Worm (Caenorhabditis elegans) whole organism, L2 larva: Measurements from ENCODE around the gene Y54B9A.1.
A peak's percentile ranks its signal among the peaks of the same experiment; 100 is the strongest.

Source experiments
- C34F6.9 ChIP-seq: fragments of 150-350 bp; optimal IDR thresholded peaks from 2 replicates; lab custom pipeline; 2014; ENCODE audit warnings: missing biosample characterization, missing genetic modification characterization
- R02D3.7 ChIP-seq: fragments of 150-350 bp; optimal IDR thresholded peaks from 2 replicates; lab custom pipeline; 2014; ENCODE audit warnings: missing biosample characterization, missing genetic modification characterization
- ZK546.5 ChIP-seq: sonication (generic microtip); optimal IDR thresholded peaks from 2 replicates; lab custom pipeline; 2017; ENCODE audit warnings: missing biosample characterization, missing genetic modification characterization
- alr-1 ChIP-seq: fragments of 150-350 bp; optimal IDR thresholded peaks from 2 replicates; lab custom pipeline; 2014; ENCODE audit warnings: missing biosample characterization, missing genetic modification characterization
- aly-2 ChIP-seq: fragments of 150-350 bp; optimal IDR thresholded peaks from 2 replicates; lab custom pipeline; 2014; ENCODE audit warnings: missing biosample characterization, missing genetic modification characterization
- ama-1 ChIP-seq: fragments of 150-350 bp; optimal IDR thresholded peaks from 2 replicates; lab custom pipeline; 2018; ENCODE audit warnings: inconsistent platforms
- blmp-1 ChIP-seq: sonication (generic microtip); optimal IDR thresholded peaks from 2 replicates; lab custom pipeline; 2017; ENCODE audit warnings: missing genetic modification characterization, mild to moderate bottlenecking, missing compliant biosample characterization, antibody characterized with exemption, moderate library complexity; ENCODE audit not compliant: insufficient read depth
- ceh-16 ChIP-seq: fragments of 150-350 bp; optimal IDR thresholded peaks from 2 replicates; lab custom pipeline; 2014; ENCODE audit warnings: missing biosample characterization, missing genetic modification characterization
- ceh-82 ChIP-seq: fragments of 150-350 bp; optimal IDR thresholded peaks from 2 replicates; lab custom pipeline; 2014; ENCODE audit warnings: missing biosample characterization, missing genetic modification characterization
- crh-2 ChIP-seq: sonication (generic microtip); optimal IDR thresholded peaks from 2 replicates; lab custom pipeline; 2017; ENCODE audit warnings: missing biosample characterization, missing genetic modification characterization
- dmd-4 ChIP-seq: sonication (generic microtip); optimal IDR thresholded peaks from 2 replicates; lab custom pipeline; 2017; ENCODE audit warnings: missing biosample characterization, missing genetic modification characterization
- egl-27 ChIP-seq: sonication (generic microtip); optimal IDR thresholded peaks from 3 replicates; lab custom pipeline; 2017; ENCODE audit warnings: missing biosample characterization, missing genetic modification reagents, missing genetic modification characterization
- elt-3 ChIP-seq: sonication (generic microtip); optimal IDR thresholded peaks from 2 replicates; lab custom pipeline; 2017; ENCODE audit warnings: missing biosample characterization, missing genetic modification characterization
- fos-1 ChIP-seq: fragments of 150-350 bp; optimal IDR thresholded peaks from 2 replicates; lab custom pipeline; 2014; ENCODE audit warnings: missing biosample characterization, missing genetic modification characterization
- gmeb-1 ChIP-seq: fragments of 150-350 bp; optimal IDR thresholded peaks from 2 replicates; lab custom pipeline; 2014; ENCODE audit warnings: missing biosample characterization, missing genetic modification characterization
- lin-11 ChIP-seq: fragments of 150-350 bp; sonication (generic microtip); optimal IDR thresholded peaks from 2 replicates; lab custom pipeline; 2014; ENCODE audit warnings: missing biosample characterization, missing genetic modification characterization, inconsistent platforms, mixed read lengths
- lin-13 ChIP-seq: fragments of 150-350 bp; optimal IDR thresholded peaks from 2 replicates; lab custom pipeline; 2014; ENCODE audit warnings: missing biosample characterization, missing genetic modification reagents, missing genetic modification characterization
- lin-39 ChIP-seq: fragments of 150-350 bp; optimal IDR thresholded peaks from 2 replicates; lab custom pipeline; 2014; ENCODE audit warnings: missing biosample characterization, missing genetic modification reagents, missing genetic modification characterization
- lsy-2 ChIP-seq, 2 experiments: fragments of 150-350 bp in 1 of 2; sonication (generic microtip) in 1 of 2; optimal IDR thresholded peaks; 2 replicates each; lab custom pipeline; 2014 to 2017; ENCODE audit warnings: missing biosample characterization in 2 of 2, missing genetic modification characterization in 2 of 2
- mab-5 ChIP-seq: fragments of 150-350 bp; optimal IDR thresholded peaks from 2 replicates; lab custom pipeline; 2014; ENCODE audit warnings: missing biosample characterization, missing genetic modification characterization
- mbf-1 ChIP-seq: sonication (generic microtip); optimal IDR thresholded peaks from 2 replicates; lab custom pipeline; 2017; ENCODE audit warnings: missing biosample characterization, missing genetic modification characterization
- mdl-1 ChIP-seq, 2 experiments: fragments of 150-350 bp in 1 of 2; sonication (generic microtip) in 1 of 2; optimal IDR thresholded peaks; 2 replicates each; lab custom pipeline; 2017; ENCODE audit warnings: missing biosample characterization in 2 of 2, missing genetic modification characterization in 2 of 2
- nhr-10 ChIP-seq: sonication (generic microtip); optimal IDR thresholded peaks from 2 replicates; lab custom pipeline; 2017; ENCODE audit warnings: missing biosample characterization, missing genetic modification characterization
- nhr-11 ChIP-seq: fragments of 150-350 bp; optimal IDR thresholded peaks from 2 replicates; lab custom pipeline; 2014; ENCODE audit warnings: missing biosample characterization, missing genetic modification characterization
- nhr-12 ChIP-seq: fragments of 150-350 bp; optimal IDR thresholded peaks from 2 replicates; lab custom pipeline; 2014; ENCODE audit warnings: missing biosample characterization, missing genetic modification characterization
- nhr-21 ChIP-seq: fragments of 150-350 bp; optimal IDR thresholded peaks from 2 replicates; lab custom pipeline; 2014; ENCODE audit warnings: missing biosample characterization, missing genetic modification characterization
- nhr-6 ChIP-seq: fragments of 150-350 bp; optimal IDR thresholded peaks from 2 replicates; lab custom pipeline; 2014; ENCODE audit warnings: missing biosample characterization, missing genetic modification characterization
- nhr-77 ChIP-seq: fragments of 150-350 bp; optimal IDR thresholded peaks from 2 replicates; lab custom pipeline; 2014; ENCODE audit warnings: missing biosample characterization, missing genetic modification characterization
- sem-4 ChIP-seq: fragments of 150-350 bp; optimal IDR thresholded peaks from 2 replicates; lab custom pipeline; 2014; ENCODE audit warnings: missing biosample characterization, missing genetic modification reagents, missing genetic modification characterization
- skn-1 ChIP-seq: sonication (generic microtip); optimal IDR thresholded peaks from 2 replicates; lab custom pipeline; 2017; ENCODE audit warnings: missing biosample characterization, missing genetic modification characterization
- sma-3 ChIP-seq: sonication (generic microtip); optimal IDR thresholded peaks from 2 replicates; lab custom pipeline; 2016; ENCODE audit warnings: missing genetic modification reagents, missing genetic modification characterization, missing compliant biosample characterization
- sma-9 ChIP-seq, 2 experiments: fragments of 150-350 bp in 1 of 2; sonication (generic microtip) in 1 of 2; optimal IDR thresholded peaks; 2 replicates each; lab custom pipeline; 2014 to 2016; ENCODE audit warnings: missing genetic modification characterization in 2 of 2, mild to moderate bottlenecking in 1 of 2, missing biosample characterization in 1 of 2, missing compliant biosample characterization in 1 of 2, missing genetic modification reagents in 1 of 2, moderate library complexity in 1 of 2
- snpc-4 ChIP-seq: fragments of 150-350 bp; optimal IDR thresholded peaks from 2 replicates; lab custom pipeline; 2014; ENCODE audit warnings: missing biosample characterization, missing genetic modification characterization
- ztf-1 ChIP-seq: fragments of 200-800 bp; sonication (Bioruptor generic); conservative IDR thresholded peaks from 2 replicates; pipeline ENCODE4 v1.3.6; 2022; ENCODE audit warnings: missing genetic modification characterization, missing compliant biosample characterization

Gene Y54B9A.1

ce11 chrV:9465529-9465928 lies 26.2 kb upstream of the Y54B9A.1 start:
- TF ChIP-seq lin-39 (tag; lab: Kevin White, UChicago): no peak
- no peak for TF ChIP-seq alr-1 (tag; lab: Kevin White, UChicago)
- no peak for TF ChIP-seq lsy-2 (tag; optimal IDR thresholded peaks at IDR 0.05; lab: Kevin White, UChicago)
- no peak for TF ChIP-seq mab-5 (tag; lab: Kevin White, UChicago)
- no peak for TF ChIP-seq lin-11 (tag; lab: Kevin White, UChicago)
- TF ChIP-seq sem-4 (tag; lab: Kevin White, UChicago): no peak
- TF ChIP-seq gmeb-1: no peak
- no peak for TF ChIP-seq crh-2 (tag; lab: Kevin White, UChicago)
- no peak for TF ChIP-seq fos-1 (tag; lab: Kevin White, UChicago)
- no peak for TF ChIP-seq blmp-1 (tag; lab: Kevin White, UChicago)

ce11 chrV:9462605-9463004 lies 23.3 kb upstream of the Y54B9A.1 start, which contains the start of gene F07D3.3:
F07D3.3 (minus strand) TSS chrV:9462705.
- TF ChIP-seq fos-1 (tag; lab: Kevin White, UChicago) (no peak), snpc-4 (tag; lab: Kevin White, UChicago) (no peak), skn-1 (tag; lab: Kevin White, UChicago) (no peak), blmp-1 (tag; lab: Kevin White, UChicago) (no peak), ztf-1 (GFP tag; lab: Robert Waterston, UW) (no peak), nhr-6 (tag; lab: Kevin White, UChicago) (no peak), nhr-21 (no peak), nhr-11 (no peak), crh-2 (tag; lab: Kevin White, UChicago) (no peak), lin-13 (no peak), alr-1 (tag; lab: Kevin White, UChicago) (no peak)

DNA sequence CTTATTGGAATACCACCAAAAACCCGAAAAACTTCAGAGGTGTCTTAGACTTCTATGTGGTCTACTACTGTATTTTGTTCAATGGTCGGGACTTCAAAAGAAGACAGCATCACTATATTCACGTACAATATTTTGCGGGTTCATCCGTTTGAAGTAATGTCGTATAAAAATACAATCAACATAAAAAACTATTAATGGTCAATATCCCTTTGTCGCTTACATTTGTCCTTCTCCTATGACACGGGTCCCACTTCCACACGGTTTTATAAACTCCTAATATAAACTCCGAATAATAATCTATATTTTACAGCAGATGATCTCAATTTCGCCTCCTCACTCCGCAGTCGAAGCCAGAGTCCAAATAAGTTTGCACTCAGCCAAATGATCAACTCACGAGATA lies 18.2 kb upstream of the Y54B9A.1 start:
- TF ChIP-seq ama-1 (lab: Kevin White, UChicago): no peak
- TF ChIP-seq C34F6.9 (tag; lab: Kevin White, UChicago): no peak
- TF ChIP-seq ceh-82: no peak
- TF ChIP-seq lin-13: no peak
- no peak for TF ChIP-seq nhr-11
- no peak for TF ChIP-seq mbf-1 (tag; lab: Kevin White, UChicago)
- no peak for TF ChIP-seq mab-5 (tag; lab: Kevin White, UChicago)
- no peak for TF ChIP-seq elt-3 (tag; lab: Kevin White, UChicago)
- no peak for TF ChIP-seq nhr-21
- no peak for TF ChIP-seq dmd-4 (tag; lab: Kevin White, UChicago)
- TF ChIP-seq aly-2 (tag; lab: Kevin White, UChicago): no peak
- TF ChIP-seq mdl-1 (tag; optimal IDR thresholded peaks at IDR 0.05; lab: Kevin White, UChicago): no peak
- TF ChIP-seq ZK546.5 (tag; lab: Kevin White, UChicago): no peak
- no peak for TF ChIP-seq blmp-1 (tag; lab: Kevin White, UChicago)
- TF ChIP-seq R02D3.7: no peak

DNA sequence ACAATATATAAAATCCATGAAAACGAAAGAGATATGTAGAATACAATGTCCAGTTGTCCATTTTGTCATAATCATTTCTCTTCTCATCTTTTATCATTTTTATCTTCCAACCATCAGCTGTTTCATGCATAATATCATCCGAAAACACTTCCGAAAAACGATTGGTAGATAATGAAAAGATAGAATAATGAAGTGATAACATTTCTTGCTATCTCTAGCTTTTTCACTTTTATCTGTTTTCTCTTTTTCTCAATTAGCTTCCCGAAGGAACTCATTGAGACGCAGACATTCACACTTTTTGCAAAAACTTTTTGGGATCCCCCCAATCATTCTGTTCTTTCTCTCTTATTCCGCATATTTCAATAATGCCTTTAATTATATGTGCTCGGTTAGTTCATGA lies 14.6 kb upstream of the Y54B9A.1 start:
- TF ChIP-seq nhr-77 (tag; lab: Kevin White, UChicago) (no peak), fos-1 (tag; lab: Kevin White, UChicago) (peak; percentile 55), nhr-21 (no peak), egl-27 (tag; lab: Kevin White, UChicago) (no peak), blmp-1 (tag; lab: Kevin White, UChicago) (peak; percentile 70), sma-3 (GFP tag; lab: Kevin White, UChicago) (no peak)

DNA sequence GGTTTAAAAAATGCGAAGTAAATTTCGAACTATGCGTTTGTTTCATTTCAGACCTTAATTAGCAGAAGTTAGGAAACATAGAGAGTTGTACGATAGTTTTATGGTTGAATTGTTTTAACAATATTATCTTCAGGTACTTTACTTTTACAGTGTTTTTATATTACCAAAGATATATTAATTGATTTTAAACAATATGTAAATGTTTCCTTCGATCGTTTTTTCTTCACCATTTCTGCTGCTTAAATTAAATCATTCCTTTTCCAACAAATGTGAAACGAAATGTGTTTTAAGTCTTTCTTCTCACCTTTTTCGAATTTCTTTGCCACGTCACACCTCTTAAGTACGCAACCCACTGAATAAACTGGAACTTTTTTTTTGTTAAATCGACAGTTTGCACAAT lies 14.0 kb upstream of the Y54B9A.1 start:
- TF ChIP-seq sma-9 (GFP tag; optimal IDR thresholded peaks at IDR 0.05; lab: Kevin White, UChicago): no peak
- no peak for TF ChIP-seq sma-9 (tag; optimal IDR thresholded peaks at IDR 0.05; lab: Kevin White, UChicago)
- TF ChIP-seq ceh-16 (tag; lab: Kevin White, UChicago): no peak

DNA sequence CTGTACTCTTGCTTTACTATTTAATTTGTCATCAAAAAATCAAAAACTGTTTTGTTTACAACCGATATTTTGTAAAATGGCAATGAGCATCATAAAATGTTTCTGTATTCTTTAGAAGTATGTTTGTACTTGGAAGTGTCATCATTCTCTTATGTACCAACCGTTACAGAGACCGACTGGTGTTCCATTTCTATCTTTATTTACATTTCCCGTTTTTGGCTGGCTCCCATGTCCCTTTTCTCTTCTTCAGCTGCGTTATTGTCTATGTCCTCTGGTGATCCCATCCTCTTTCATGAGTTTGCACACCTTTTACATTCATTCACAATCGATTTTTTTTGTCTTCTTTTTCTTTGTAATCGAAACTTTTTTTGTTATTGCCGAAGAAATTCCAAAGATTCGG lies 12.1 kb upstream of the Y54B9A.1 start:
- no peak for TF ChIP-seq aly-2 (tag; lab: Kevin White, UChicago)
- TF ChIP-seq nhr-12 (tag; lab: Kevin White, UChicago): no peak
- no peak for TF ChIP-seq nhr-6 (tag; lab: Kevin White, UChicago)
- no peak for TF ChIP-seq nhr-10 (tag; lab: Kevin White, UChicago)
